Worm (Caenorhabditis elegans) whole organism, L1 larva: Measurements from ENCODE around the gene Y37E11AL.1.

ENCODE experiments used
- C04F5.9 ChIP-seq: sonication (generic microtip); optimal IDR thresholded peaks from 2 replicates; lab custom pipeline; 2016; ENCODE audit warnings: missing genetic modification characterization, missing compliant biosample characterization
- C16A3.4 ChIP-seq: fragments of 150-350 bp; optimal IDR thresholded peaks from 2 replicates; lab custom pipeline; 2014; ENCODE audit warnings: missing biosample characterization, missing genetic modification characterization
- F16B12.6 ChIP-seq: fragments of 150-350 bp; optimal IDR thresholded peaks from 2 replicates; lab custom pipeline; 2014; ENCODE audit warnings: missing biosample characterization, missing genetic modification characterization
- Y116A8C.19 ChIP-seq: sonication (generic microtip); optimal IDR thresholded peaks from 2 replicates; lab custom pipeline; 2016; ENCODE audit warnings: missing compliant biosample characterization, missing genetic modification characterization, borderline replicate concordance
- aha-1 ChIP-seq: fragments of 150-350 bp; optimal IDR thresholded peaks from 2 replicates; lab custom pipeline; 2014; ENCODE audit warnings: missing biosample characterization, missing genetic modification characterization
- aly-2 ChIP-seq: fragments of 150-350 bp; optimal IDR thresholded peaks from 2 replicates; lab custom pipeline; 2014; ENCODE audit warnings: missing biosample characterization, missing genetic modification characterization
- ama-1 ChIP-seq: fragments of 150-350 bp; optimal IDR thresholded peaks from 2 replicates; lab custom pipeline; 2014
- ceh-8 ChIP-seq: fragments of 200-800 bp; sonication (Bioruptor generic); optimal IDR thresholded peaks from 2 replicates; lab custom pipeline; 2018; ENCODE audit warnings: mild to moderate bottlenecking, missing genetic modification characterization, moderate library complexity, missing compliant biosample characterization
- ceh-82 ChIP-seq, 3 experiments: fragments of 150-350 bp in 1 of 3; sonication (generic microtip) in 2 of 3; optimal IDR thresholded peaks; 2 replicates each; lab custom pipeline; 2014 to 2017; ENCODE audit warnings: missing biosample characterization in 3 of 3, missing genetic modification characterization in 3 of 3
- ceh-88 ChIP-seq: fragments of 200-800 bp; sonication (Bioruptor generic); IDR thresholded peaks from 2 replicates; pipeline ENCODE4 v1.3.6; 2022; ENCODE audit warnings: missing genetic modification characterization, missing compliant biosample characterization
- ceh-90 ChIP-seq: sonication (generic microtip); optimal IDR thresholded peaks from 2 replicates; lab custom pipeline; 2016; ENCODE audit warnings: missing genetic modification characterization, missing compliant biosample characterization
- ces-1 ChIP-seq: fragments of 150-350 bp; optimal IDR thresholded peaks from 2 replicates; lab custom pipeline; 2014; ENCODE audit warnings: missing biosample characterization, missing genetic modification reagents, missing genetic modification characterization
- dsc-1 ChIP-seq: sonication (generic microtip); optimal IDR thresholded peaks from 2 replicates; lab custom pipeline; 2016; ENCODE audit warnings: mild to moderate bottlenecking, missing genetic modification characterization, missing compliant biosample characterization
- egl-13 ChIP-seq: sonication (generic microtip); optimal IDR thresholded peaks from 2 replicates; lab custom pipeline; 2016; ENCODE audit warnings: missing genotype, missing genetic modification reagents, missing genetic modification characterization, missing compliant biosample characterization
- egl-27 ChIP-seq, 2 experiments: fragments of 150-350 bp in 1 of 2; sonication (generic microtip); optimal IDR thresholded peaks; 3 replicates each; lab custom pipeline; 2017 to 2018; ENCODE audit warnings: missing biosample characterization in 2 of 2, missing genetic modification characterization in 2 of 2, missing genetic modification reagents in 2 of 2
- elt-3 ChIP-seq, 6 experiments: fragments of 150-350 bp in 1 of 6; sonication (generic microtip); optimal IDR thresholded peaks; 2 replicates each; lab custom pipeline; 2017 to 2018; ENCODE audit warnings: missing biosample characterization in 6 of 6, missing genetic modification characterization in 6 of 6, inconsistent platforms in 1 of 6
- ets-5 ChIP-seq: fragments of 200-800 bp; sonication (Bioruptor generic); IDR thresholded peaks from 2 replicates; pipeline ENCODE4 v1.3.6; 2022; ENCODE audit warnings: missing genetic modification characterization, missing compliant biosample characterization
- fkh-10 ChIP-seq: sonication (generic microtip); optimal IDR thresholded peaks from 2 replicates; lab custom pipeline; 2017; ENCODE audit warnings: missing biosample characterization, missing genetic modification reagents, missing genetic modification characterization
- fos-1 ChIP-seq: fragments of 150-350 bp; optimal IDR thresholded peaks from 2 replicates; lab custom pipeline; 2014; ENCODE audit warnings: missing biosample characterization, missing genetic modification characterization
- grh-1 ChIP-seq: fragments of 200-800 bp; sonication (Bioruptor generic); IDR thresholded peaks from 2 replicates; pipeline ENCODE4 v1.3.6; 2022; ENCODE audit warnings: missing genetic modification reagents, missing genetic modification characterization, missing compliant biosample characterization
- hlh-4 ChIP-seq: sonication (generic microtip); optimal IDR thresholded peaks from 2 replicates; lab custom pipeline; 2016; ENCODE audit warnings: mild to moderate bottlenecking, missing genetic modification characterization, missing compliant biosample characterization
- isw-1 ChIP-seq: fragments of 200-800 bp; sonication (Bioruptor generic); IDR thresholded peaks from 2 replicates; pipeline ENCODE4 v1.3.6; 2022; ENCODE audit warnings: missing genetic modification characterization, missing compliant biosample characterization
- lin-13 ChIP-seq: fragments of 150-350 bp; optimal IDR thresholded peaks from 2 replicates; lab custom pipeline; 2014; ENCODE audit warnings: missing biosample characterization, missing genetic modification reagents, missing genetic modification characterization
- lin-15B ChIP-seq: fragments of 150-350 bp; sonication (generic microtip); optimal IDR thresholded peaks from 3 replicates; lab custom pipeline; 2014; ENCODE audit warnings: missing biosample characterization, missing genetic modification characterization
- lin-35 ChIP-seq, 2 experiments: fragments of 150-350 bp; optimal IDR thresholded peaks; 2 replicates each; lab custom pipeline; 2014; ENCODE audit warnings: missing biosample characterization in 2 of 2, missing genetic modification characterization in 2 of 2, missing genetic modification reagents in 2 of 2
- lir-3 ChIP-seq: sonication (generic microtip); optimal IDR thresholded peaks from 2 replicates; lab custom pipeline; 2016; ENCODE audit warnings: mild to moderate bottlenecking, missing genetic modification characterization, moderate library complexity, missing compliant biosample characterization; ENCODE audit not compliant: poor library complexity
- lsy-2 ChIP-seq, 2 experiments: fragments of 150-350 bp; optimal IDR thresholded peaks; 2 replicates each; lab custom pipeline; 2014; ENCODE audit warnings: missing biosample characterization in 2 of 2, missing genetic modification characterization in 2 of 2
- mab-9 ChIP-seq: fragments of 200-800 bp; sonication (Bioruptor generic); IDR thresholded peaks from 2 replicates; pipeline ENCODE4 v1.3.6; 2022; ENCODE audit warnings: missing genetic modification reagents, missing genetic modification characterization, missing compliant biosample characterization
- mdl-1 ChIP-seq, 2 experiments: fragments of 150-350 bp; optimal IDR thresholded peaks; 2 replicates each; lab custom pipeline; 2014 to 2017; ENCODE audit warnings: missing biosample characterization in 2 of 2, missing genetic modification characterization in 2 of 2, inconsistent platforms in 1 of 2
- nhr-11 ChIP-seq: fragments of 150-350 bp; optimal IDR thresholded peaks from 2 replicates; lab custom pipeline; 2014; ENCODE audit warnings: missing biosample characterization, missing genetic modification characterization
- nhr-20 ChIP-seq: sonication (generic microtip); optimal IDR thresholded peaks from 2 replicates; lab custom pipeline; 2016; ENCODE audit warnings: mild to moderate bottlenecking, missing genetic modification characterization, missing compliant biosample characterization
- nhr-28 ChIP-seq: fragments of 150-350 bp; optimal IDR thresholded peaks from 2 replicates; lab custom pipeline; 2014; ENCODE audit warnings: missing biosample characterization, missing genetic modification characterization
- nhr-47 ChIP-seq: sonication (generic microtip); optimal IDR thresholded peaks from 2 replicates; lab custom pipeline; 2016; ENCODE audit warnings: mild to moderate bottlenecking, missing genetic modification characterization, moderate library complexity, missing compliant biosample characterization
- nhr-71 ChIP-seq: sonication (generic microtip); optimal IDR thresholded peaks from 2 replicates; lab custom pipeline; 2016; ENCODE audit warnings: mild to moderate bottlenecking, missing genetic modification characterization, moderate library complexity, missing compliant biosample characterization
- nhr-76 ChIP-seq: sonication (generic microtip); optimal IDR thresholded peaks from 2 replicates; lab custom pipeline; 2017; ENCODE audit warnings: missing biosample characterization, missing genetic modification characterization
- nhr-77 ChIP-seq: fragments of 150-350 bp; optimal IDR thresholded peaks from 2 replicates; lab custom pipeline; 2014; ENCODE audit warnings: missing biosample characterization, missing genetic modification characterization
- nhr-85 ChIP-seq: sonication (generic microtip); peaks from one replicate; lab custom pipeline; 2016; ENCODE audit warnings: missing genetic modification characterization, inconsistent platforms, missing compliant biosample characterization
- nhr-90 ChIP-seq: sonication (generic microtip); optimal IDR thresholded peaks from 2 replicates; lab custom pipeline; 2016; ENCODE audit warnings: mild to moderate bottlenecking, missing genetic modification characterization, missing compliant biosample characterization; ENCODE audit not compliant: poor library complexity
- pax-3 ChIP-seq: fragments of 200-800 bp; sonication (Bioruptor generic); optimal IDR thresholded peaks from 2 replicates; lab custom pipeline; 2018; ENCODE audit warnings: mild to moderate bottlenecking, missing genetic modification characterization, moderate library complexity, missing compliant biosample characterization
- rnt-1 ChIP-seq: sonication (generic microtip); optimal IDR thresholded peaks from 2 replicates; lab custom pipeline; 2016; ENCODE audit warnings: mild to moderate bottlenecking, missing genetic modification characterization, moderate library complexity, missing compliant biosample characterization
- snpc-4 ChIP-seq: fragments of 150-350 bp; optimal IDR thresholded peaks from 2 replicates; lab custom pipeline; 2014; ENCODE audit warnings: missing biosample characterization, missing genetic modification characterization
- sox-4 ChIP-seq: sonication (generic microtip); optimal IDR thresholded peaks from 2 replicates; lab custom pipeline; 2016; ENCODE audit warnings: missing genetic modification characterization, missing compliant biosample characterization
- sptf-1 ChIP-seq: fragments of 150-350 bp; optimal IDR thresholded peaks from 2 replicates; lab custom pipeline; 2014; ENCODE audit warnings: missing biosample characterization, missing genetic modification characterization
- sup-37 ChIP-seq: fragments of 200-800 bp; sonication (Bioruptor generic); optimal IDR thresholded peaks from 2 replicates; lab custom pipeline; 2018; ENCODE audit warnings: mild to moderate bottlenecking, missing genetic modification characterization, missing compliant biosample characterization
- unc-30 ChIP-seq: sonication (generic microtip); optimal IDR thresholded peaks from 2 replicates; lab custom pipeline; 2017; ENCODE audit warnings: missing biosample characterization, missing genetic modification characterization
- unc-98 ChIP-seq: fragments of 200-800 bp; sonication (Bioruptor generic); IDR thresholded peaks from 2 replicates; pipeline ENCODE4 v1.3.6; 2022; ENCODE audit warnings: missing genetic modification characterization, missing compliant biosample characterization
- vab-15 ChIP-seq: sonication (generic microtip); optimal IDR thresholded peaks from 2 replicates; lab custom pipeline; 2017; ENCODE audit warnings: missing genotype, mild to moderate bottlenecking, missing genetic modification characterization, missing compliant biosample characterization
- zip-4 ChIP-seq: fragments of 200-800 bp; sonication (Bioruptor generic); optimal IDR thresholded peaks from 2 replicates; lab custom pipeline; 2018; ENCODE audit warnings: mild to moderate bottlenecking, missing genetic modification characterization, moderate library complexity, missing compliant biosample characterization
- ztf-11 ChIP-seq, 2 experiments: sonication (generic microtip); optimal IDR thresholded peaks; 2 replicates each; lab custom pipeline; 2016 to 2017; ENCODE audit warnings: missing genetic modification characterization in 2 of 2, missing biosample characterization in 1 of 2, missing compliant biosample characterization in 1 of 2
- ztf-4 ChIP-seq: fragments of 150-350 bp; optimal IDR thresholded peaks from 2 replicates; lab custom pipeline; 2014; ENCODE audit warnings: missing biosample characterization, missing genetic modification characterization

Gene Y37E11AL.1

ce11 chrIV:3736244-3736643 lies 26.9 kb downstream of the Y37E11AL.1 start:
- TF ChIP-seq dsc-1 (tag; lab: Kevin White, UChicago) (no peak), ceh-82 (tag; optimal IDR thresholded peaks at IDR 0.05; lab: Kevin White, UChicago) (no peak), unc-30 (tag; lab: Kevin White, UChicago) (no peak), nhr-90 (tag; lab: Kevin White, UChicago) (no peak), unc-98 (no peak), mab-9 (GFP tag; lab: Robert Waterston, UW) (no peak), nhr-28 (tag; lab: Kevin White, UChicago) (no peak), ama-1 (lab: Kevin White, UChicago) (no peak), pax-3 (tag; lab: Kevin White, UChicago) (no peak)

ce11 chrIV:3738655-3739403 lies 29.5 kb downstream of the Y37E11AL.1 start, which contains the start of gene nape-2:
Gene nape-2 (minus strand): TSS chrIV:3738925.
- TF ChIP-seq isw-1 (GFP tag; lab: Robert Waterston, UW) = no peak
- no peak for TF ChIP-seq ceh-82 (tag; optimal IDR thresholded peaks at IDR 0.05; lab: Kevin White, UChicago)
- TF ChIP-seq ces-1 (GFP tag; lab: Kevin White, UChicago) = no peak
- peak in 1 of 2 experiments; percentile 32 for TF ChIP-seq lsy-2 (tag; optimal IDR thresholded peaks at IDR 0.05; lab: Kevin White, UChicago)
- TF ChIP-seq C16A3.4 (tag; lab: Kevin White, UChicago) = no peak
- TF ChIP-seq rnt-1 (tag; lab: Kevin White, UChicago) = peak; percentile 30
- peak; percentile 16 for TF ChIP-seq nhr-77 (tag; lab: Kevin White, UChicago)
- no peak for TF ChIP-seq ceh-8 (GFP tag; lab: Kevin White, UChicago)
- no peak for TF ChIP-seq ceh-90 (tag; lab: Kevin White, UChicago)
- TF ChIP-seq snpc-4 (tag; lab: Kevin White, UChicago) = peak; percentile 37
- no peak for TF ChIP-seq sptf-1 (tag; lab: Kevin White, UChicago)
- no peak for TF ChIP-seq Y116A8C.19 (tag; lab: Kevin White, UChicago)
- TF ChIP-seq lin-35 (GFP tag; optimal IDR thresholded peaks at IDR 0.05; lab: Kevin White, UChicago) = peak in 1 of 2 experiments; percentile 32
- no peak for TF ChIP-seq grh-1 (GFP tag; lab: Robert Waterston, UW)
- TF ChIP-seq fkh-10 (GFP tag; lab: Kevin White, UChicago) = no peak
- no peak for TF ChIP-seq mdl-1 (tag; optimal IDR thresholded peaks at IDR 0.05; lab: Kevin White, UChicago)
- no peak for TF ChIP-seq lin-13 (GFP tag; lab: Kevin White, UChicago)
- no peak for TF ChIP-seq elt-3 (tag; optimal IDR thresholded peaks at IDR 0.05; lab: Kevin White, UChicago)
- TF ChIP-seq nhr-76 (tag; lab: Kevin White, UChicago) = no peak
- no peak for TF ChIP-seq nhr-20 (tag; lab: Kevin White, UChicago)
- TF ChIP-seq nhr-47 (tag; lab: Kevin White, UChicago) = peak; percentile 6
- TF ChIP-seq pax-3 (tag; lab: Kevin White, UChicago) = no peak
- no peak for TF ChIP-seq nhr-11
- TF ChIP-seq hlh-4 = no peak
- no peak for TF ChIP-seq C04F5.9
- TF ChIP-seq vab-15 (tag; lab: Kevin White, UChicago) = no peak
- no peak for TF ChIP-seq aly-2
- no peak for TF ChIP-seq aha-1
- no peak for TF ChIP-seq sox-4 (tag; lab: Kevin White, UChicago)
- TF ChIP-seq ceh-88 (GFP tag; lab: Robert Waterston, UW) = no peak
- peak; percentile 45 for TF ChIP-seq lin-15B (tag; lab: Kevin White, UChicago)
- TF ChIP-seq zip-4 (GFP tag; lab: Kevin White, UChicago) = no peak
- no peak for TF ChIP-seq egl-13
- TF ChIP-seq ztf-11 (tag; optimal IDR thresholded peaks at IDR 0.05; lab: Kevin White, UChicago) = no peak
- TF ChIP-seq ets-5 (GFP tag; lab: Robert Waterston, UW) = no peak
- no peak for TF ChIP-seq F16B12.6 (tag; lab: Kevin White, UChicago)
- no peak for TF ChIP-seq fos-1 (tag; lab: Kevin White, UChicago)
- TF ChIP-seq lir-3 (tag; lab: Kevin White, UChicago) = no peak
- TF ChIP-seq egl-27 (tag; optimal IDR thresholded peaks at IDR 0.05; lab: Kevin White, UChicago) = no peak
- no peak for TF ChIP-seq nhr-71
- no peak for TF ChIP-seq ztf-4
- TF ChIP-seq nhr-85 (tag; lab: Kevin White, UChicago) = no peak
- no peak for TF ChIP-seq sup-37 (GFP tag; lab: Kevin White, UChicago)
- no peak for TF ChIP-seq ama-1 (lab: Kevin White, UChicago)
